Worm (Caenorhabditis elegans): ENCODE measurements around the gene F08B12.11.

The F08B12.11 gene

DNA sequence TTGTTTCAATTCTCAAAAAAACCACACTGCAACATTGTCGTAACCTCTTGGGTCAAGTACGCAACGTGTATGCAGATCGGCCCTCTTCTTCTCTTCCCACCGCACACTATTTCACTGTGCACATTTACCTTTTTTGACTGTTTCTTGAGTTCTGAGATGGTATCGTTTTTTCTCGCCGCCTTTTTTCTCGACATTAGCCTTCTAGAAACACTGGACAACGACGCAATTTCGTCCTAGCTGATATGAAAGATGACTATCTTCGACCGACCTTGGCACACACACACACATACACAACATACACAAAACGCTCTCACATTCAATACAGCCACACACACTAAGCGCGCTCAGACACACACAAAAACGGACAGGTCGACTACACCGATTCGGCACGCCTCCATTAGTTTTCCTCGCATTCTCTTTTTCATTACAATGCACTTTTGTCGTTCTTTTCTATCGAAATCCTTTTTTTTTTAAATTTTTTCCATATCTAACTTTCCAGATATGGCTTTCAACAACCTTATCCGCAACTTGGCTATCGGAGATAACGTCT is 45.4 kb upstream of the F08B12.11 start, which contains the start of gene aco-1:
aco-1 (plus strand) TSS at position 500 of the 550 bp plus-strand sequence.
- TF ChIP-seq nhr-12 (tag; optimal IDR thresholded peaks at IDR 0.05), result peak; percentile 15
- peak; percentile 23 for TF ChIP-seq ham-2 (GFP tag; optimal IDR thresholded peaks at IDR 0.05)
- peak; percentile 52 for TF ChIP-seq nhr-2 (tag; optimal IDR thresholded peaks at IDR 0.05)
- peak; percentile 27 for TF ChIP-seq M03D4.4 (tag; optimal IDR thresholded peaks at IDR 0.05)
- TF ChIP-seq mls-2 (tag; optimal IDR thresholded peaks at IDR 0.05), result peak; percentile 15
- no peak for TF ChIP-seq ceh-83 (GFP tag; optimal IDR thresholded peaks at IDR 0.05)
- TF ChIP-seq pha-4 (tag; optimal IDR thresholded peaks at IDR 0.05), result no peak
- TF ChIP-seq elt-1 (tag; optimal IDR thresholded peaks at IDR 0.05; ENCODE audit: borderline replicate concordance, insufficient read depth), result peak; percentile 71
- TF ChIP-seq sptf-1 (tag; optimal IDR thresholded peaks at IDR 0.05), result peak; percentile 27
- TF ChIP-seq mep-1 (tag; optimal IDR thresholded peaks at IDR 0.05), result peak; percentile 21
- no peak for TF ChIP-seq blmp-1 (tag; optimal IDR thresholded peaks at IDR 0.05)
- peak; percentile 24 for TF ChIP-seq lin-13 (tag; optimal IDR thresholded peaks at IDR 0.05)

- TF ChIP-seq unc-120 (tag; optimal IDR thresholded peaks at IDR 0.05; ENCODE audit: poor library complexity, severe bottlenecking) (no peak), mep-1 (tag; optimal IDR thresholded peaks at IDR 0.05) (no peak), blmp-1 (tag; optimal IDR thresholded peaks at IDR 0.05) (no peak), unc-62 (GFP tag; optimal IDR thresholded peaks at IDR 0.05) (no peak), sem-2 (GFP tag; optimal IDR thresholded peaks at IDR 0.05) (no peak), M03D4.4 (tag; optimal IDR thresholded peaks at IDR 0.05) (no peak), ceh-43 (GFP tag; optimal IDR thresholded peaks at IDR 0.05) (no peak), lsy-2 (tag; optimal IDR thresholded peaks at IDR 0.05) (no peak)
Measured at ce11 chrX:11340478-11340877, 44.4 kb upstream of the F08B12.11 start.

- TF ChIP-seq hlh-1 (tag; optimal IDR thresholded peaks at IDR 0.05) (peak; percentile 61), unc-62 (GFP tag; optimal IDR thresholded peaks at IDR 0.05) (peak; percentile 21), cnd-1 (tag; optimal IDR thresholded peaks at IDR 0.05) (no peak)
Measured at ce11 chrX:11344899-11345298, 40.0 kb upstream of the F08B12.11 start.

DNA sequence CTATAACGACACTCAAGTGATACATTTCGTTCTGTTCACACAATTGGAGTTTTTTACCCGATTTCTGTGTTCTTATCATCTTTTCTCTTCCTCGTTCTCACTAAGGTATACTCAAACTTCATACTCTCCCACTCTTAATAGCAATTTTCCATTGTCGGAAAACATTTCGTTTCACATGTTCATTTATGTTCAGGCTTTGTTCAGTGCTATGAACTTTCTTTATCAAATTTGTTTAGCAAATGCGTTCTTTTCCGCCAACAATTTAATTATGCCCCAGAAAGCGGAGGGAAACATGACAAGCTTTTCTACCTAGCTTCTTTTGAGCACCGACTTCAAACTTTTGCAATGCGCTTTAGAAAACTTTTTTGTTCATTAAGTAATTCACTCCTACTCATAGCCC is 39.4 kb upstream of the F08B12.11 start:
- TF ChIP-seq ces-1 (GFP tag; optimal IDR thresholded peaks at IDR 0.05) (peak; percentile 89), pha-4 (tag; optimal IDR thresholded peaks at IDR 0.05) (no peak)

ce11 chrX:11346155-11346554 is 38.7 kb upstream of the F08B12.11 start, which contains the start of gene oct-2:
oct-2 (plus strand) TSS chrX:11346455.
- TF ChIP-seq unc-62 (GFP tag; optimal IDR thresholded peaks at IDR 0.05) (no peak), snpc-4 (tag; optimal IDR thresholded peaks at IDR 0.05) (no peak), flh-1 (GFP tag; optimal IDR thresholded peaks at IDR 0.05) (no peak), bed-3 (GFP tag; optimal IDR thresholded peaks at IDR 0.05) (no peak), ceh-39 (tag; optimal IDR thresholded peaks at IDR 0.05) (no peak), pha-4 (tag; optimal IDR thresholded peaks at IDR 0.05) (no peak), ztf-11 (tag; optimal IDR thresholded peaks at IDR 0.05) (no peak), lsy-2 (tag; optimal IDR thresholded peaks at IDR 0.05) (no peak), lin-13 (tag; optimal IDR thresholded peaks at IDR 0.05) (no peak), blmp-1 (tag; optimal IDR thresholded peaks at IDR 0.05) (no peak), tbx-8 (GFP tag; optimal IDR thresholded peaks at IDR 0.05) (no peak), nhr-76 (tag; optimal IDR thresholded peaks at IDR 0.05) (no peak), mep-1 (tag; optimal IDR thresholded peaks at IDR 0.05) (no peak), ces-1 (GFP tag; optimal IDR thresholded peaks at IDR 0.05) (no peak), ham-2 (GFP tag; optimal IDR thresholded peaks at IDR 0.05) (no peak), ceh-43 (GFP tag; optimal IDR thresholded peaks at IDR 0.05) (no peak), nhr-2 (tag; optimal IDR thresholded peaks at IDR 0.05) (no peak)

- TF ChIP-seq tbx-8 (GFP tag; optimal IDR thresholded peaks at IDR 0.05) (no peak), mls-2 (tag; optimal IDR thresholded peaks at IDR 0.05) (no peak)
Measured at ce11 chrX:11351288-11351687, 33.6 kb upstream of the F08B12.11 start.

DNA sequence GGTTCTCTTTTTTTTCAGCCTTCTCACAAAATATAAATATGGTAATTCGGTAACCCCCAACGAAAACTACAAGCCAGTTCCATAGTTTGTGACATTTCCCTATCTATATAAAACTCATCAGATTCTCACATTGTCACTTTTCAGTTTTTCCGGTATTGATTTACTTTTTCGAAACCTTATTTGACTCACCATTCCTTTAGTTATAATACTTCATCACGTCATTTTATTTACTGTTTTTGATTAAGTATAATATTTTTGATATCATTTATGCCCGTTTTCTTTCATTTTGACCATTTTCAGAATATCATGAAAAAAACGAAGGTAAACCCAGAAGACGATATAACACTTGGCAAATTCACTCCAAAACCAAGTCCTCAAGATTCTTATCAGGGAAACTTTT is 33.0 kb upstream of the F08B12.11 start, which contains the start of gene pgp-3:
pgp-3 (plus strand) TSS at position 301 of the 400 bp plus-strand sequence.
- TF ChIP-seq mep-1 (tag; optimal IDR thresholded peaks at IDR 0.05) (no peak), lin-13 (tag; optimal IDR thresholded peaks at IDR 0.05) (no peak)
